Fruit fly (Drosophila melanogaster) whole organism, embryonic: Measurements from ENCODE around the gene CG33986.

Source experiments
- B-H1 ChIP-seq: fragments of 200-800 bp; sonication (Bioruptor generic); IDR thresholded peaks from 3 replicates; pipeline ENCODE4 v1.3.6; 2022; ENCODE audit warnings: missing biosample characterization, missing genetic modification characterization
- Blimp-1 ChIP-seq: fragments of 200-800 bp; sonication (Bioruptor generic); optimal IDR thresholded peaks from 3 replicates; lab custom pipeline; 2018; ENCODE audit warnings: missing biosample characterization, missing genetic modification characterization, mild to moderate bottlenecking, moderate library complexity, missing genetic modification reagents
- CG10654 ChIP-seq: fragments of 200-800 bp; sonication (Bioruptor generic); optimal IDR thresholded peaks from 2 replicates; lab custom pipeline; 2016; ENCODE audit warnings: missing biosample characterization, missing genetic modification characterization
- CG12769 ChIP-seq: fragments of 200-800 bp; sonication (Bioruptor generic); optimal IDR thresholded peaks from 2 replicates; lab custom pipeline; 2019; ENCODE audit warnings: missing biosample characterization, mild to moderate bottlenecking, missing genetic modification characterization, moderate library complexity
- CG14710 ChIP-seq: fragments of 200-800 bp; sonication (Bioruptor generic); optimal IDR thresholded peaks from 3 replicates; lab custom pipeline; 2019; ENCODE audit warnings: missing biosample characterization, mild to moderate bottlenecking, missing genetic modification characterization, moderate library complexity
- CG18262 ChIP-seq: fragments of 200-800 bp; optimal IDR thresholded peaks from 3 replicates; lab custom pipeline; 2019; ENCODE audit warnings: missing biosample characterization, mild to moderate bottlenecking, missing genetic modification characterization, moderate library complexity
- CG18619 ChIP-seq: fragments of 200-800 bp; sonication (Bioruptor generic); optimal IDR thresholded peaks from 3 replicates; lab custom pipeline; 2017; ENCODE audit warnings: missing biosample characterization, mild to moderate bottlenecking, missing genetic modification characterization
- CG2202 ChIP-seq: fragments of 200-800 bp; sonication (Bioruptor generic); optimal IDR thresholded peaks from 2 replicates; lab custom pipeline; 2018; ENCODE audit warnings: missing biosample characterization, mild to moderate bottlenecking, missing genetic modification characterization
- CG2875 ChIP-seq: fragments of 200-800 bp; sonication (Bioruptor generic); optimal IDR thresholded peaks from 2 replicates; lab custom pipeline; 2017; ENCODE audit warnings: missing biosample characterization, mild to moderate bottlenecking, missing genetic modification characterization, missing genetic modification reagents
- CG32532 ChIP-seq: fragments of 200-800 bp; sonication (Bioruptor generic); IDR thresholded peaks from 2 replicates; pipeline ENCODE4 v1.3.6; 2022; ENCODE audit warnings: missing biosample characterization, missing genetic modification characterization
- CG34224 ChIP-seq: fragments of 200-800 bp; sonication (Bioruptor generic); IDR thresholded peaks from 3 replicates; pipeline ENCODE4 v1.3.6; 2022; ENCODE audit warnings: missing biosample characterization, missing genetic modification characterization; ENCODE audit not compliant: partially characterized antibody
- CG3726 ChIP-seq: fragments of 200-800 bp; sonication (Bioruptor generic); IDR thresholded peaks from 3 replicates; pipeline ENCODE4, ENCODE4 v1.3.6; 2022; ENCODE audit warnings: missing biosample characterization, missing genetic modification characterization
- CG7839 ChIP-seq: fragments of 200-800 bp; sonication (Bioruptor generic); optimal IDR thresholded peaks from 3 replicates; lab custom pipeline; 2018; ENCODE audit warnings: missing biosample characterization, mild to moderate bottlenecking, missing genetic modification characterization, moderate library complexity
- CG8359 ChIP-seq: fragments of 200-800 bp; sonication (Bioruptor generic); optimal IDR thresholded peaks from 2 replicates; lab custom pipeline; 2017; ENCODE audit warnings: missing biosample characterization, mild to moderate bottlenecking, missing genetic modification characterization, borderline replicate concordance
- CG9817 ChIP-seq: fragments of 200-800 bp; sonication (Bioruptor generic); optimal IDR thresholded peaks from 2 replicates; lab custom pipeline; 2018; ENCODE audit warnings: missing biosample characterization, mild to moderate bottlenecking, missing genetic modification characterization, moderate library complexity
- CkIIα-i1 ChIP-seq: fragments of 200-800 bp; sonication (Bioruptor generic); IDR thresholded peaks from 2 replicates; pipeline ENCODE4 v1.3.6; 2022; ENCODE audit warnings: missing biosample characterization, missing genetic modification characterization
- GATAe ChIP-seq: fragments of 200-800 bp; sonication (Bioruptor generic); conservative IDR thresholded peaks from 2 replicates; pipeline ENCODE4 v1.3.6; 2022; ENCODE audit warnings: missing biosample characterization, missing genetic modification characterization
- MTF-1 ChIP-seq: fragments of 200-800 bp; sonication (Bioruptor generic); optimal IDR thresholded peaks from 2 replicates; lab custom pipeline; 2018; ENCODE audit warnings: missing biosample characterization, mild to moderate bottlenecking, missing genetic modification characterization, borderline replicate concordance
- Med ChIP-seq: fragments of 200-800 bp; sonication (Bioruptor generic); peaks from one replicate; lab custom pipeline; 2016; ENCODE audit warnings: missing biosample characterization, missing genetic modification characterization, mild to moderate bottlenecking, inconsistent platforms, moderate library complexity
- Mes4 ChIP-seq: fragments of 200-800 bp; sonication (Bioruptor generic); optimal IDR thresholded peaks from 2 replicates; lab custom pipeline; 2016; ENCODE audit warnings: missing biosample characterization, missing genetic modification characterization
- Xrp1 ChIP-seq: fragments of 200-800 bp; sonication (Bioruptor generic); IDR thresholded peaks from 2 replicates; pipeline ENCODE4 v1.3.6; 2022; ENCODE audit warnings: missing biosample characterization, missing genetic modification characterization
- ara ChIP-seq: fragments of 200-800 bp; sonication (Bioruptor generic); IDR thresholded peaks from 2 replicates; pipeline ENCODE4 v1.3.6; 2022; ENCODE audit warnings: missing biosample characterization, missing genetic modification characterization
- ase ChIP-seq: fragments of 200-800 bp; sonication (Bioruptor generic); IDR thresholded peaks from 3 replicates; pipeline ENCODE4 v1.3.6; 2022; ENCODE audit warnings: missing biosample characterization, missing genetic modification characterization
- caup ChIP-seq: fragments of 200-800 bp; sonication (Bioruptor generic); optimal IDR thresholded peaks from 3 replicates; lab custom pipeline; 2017; ENCODE audit warnings: missing biosample characterization, mild to moderate bottlenecking, missing genetic modification characterization, moderate library complexity; ENCODE audit not compliant: severe bottlenecking
- cg ChIP-seq: fragments of 200-800 bp; sonication (Bioruptor generic); optimal IDR thresholded peaks from 3 replicates; lab custom pipeline; 2019; ENCODE audit warnings: missing biosample characterization, mild to moderate bottlenecking, missing genetic modification characterization, moderate library complexity
- chinmo ChIP-seq: fragments of 200-800 bp; sonication (Bioruptor generic); IDR thresholded peaks from 4 replicates; pipeline ENCODE4 v1.3.6; 2022; ENCODE audit warnings: missing biosample characterization, missing genetic modification characterization; ENCODE audit not compliant: partially characterized antibody
- corto ChIP-seq: fragments of 200-800 bp; sonication (Bioruptor generic); optimal IDR thresholded peaks from 2 replicates; lab custom pipeline; 2016; ENCODE audit warnings: missing biosample characterization, mild to moderate bottlenecking, missing genetic modification characterization, moderate library complexity
- danr ChIP-seq: fragments of 200-800 bp; sonication (Bioruptor generic); IDR thresholded peaks from 2 replicates; pipeline ENCODE4 v1.3.6; 2022; ENCODE audit warnings: missing biosample characterization, missing genetic modification characterization
- dmrt99B ChIP-seq: fragments of 200-800 bp; sonication (Bioruptor generic); optimal IDR thresholded peaks from 2 replicates; lab custom pipeline; 2018; ENCODE audit warnings: missing biosample characterization, mild to moderate bottlenecking, missing genetic modification characterization, moderate library complexity
- ems ChIP-seq: fragments of 200-800 bp; sonication (Bioruptor generic); optimal IDR thresholded peaks from 3 replicates; lab custom pipeline; 2016; ENCODE audit warnings: missing biosample characterization, missing genetic modification characterization
- exex ChIP-seq: fragments of 200-800 bp; sonication (Bioruptor generic); optimal IDR thresholded peaks from 4 replicates; lab custom pipeline; 2018; ENCODE audit warnings: missing biosample characterization, mild to moderate bottlenecking, missing genetic modification characterization, moderate library complexity
- fd96Cb ChIP-seq: fragments of 200-800 bp; sonication (Bioruptor generic); optimal IDR thresholded peaks from 2 replicates; lab custom pipeline; 2018; ENCODE audit warnings: missing biosample characterization, mild to moderate bottlenecking, missing genetic modification characterization, moderate library complexity
- grn ChIP-seq: fragments of 200-800 bp; sonication (Bioruptor generic); optimal IDR thresholded peaks from 3 replicates; lab custom pipeline; 2017; ENCODE audit warnings: missing biosample characterization, missing genetic modification characterization
- gsb ChIP-seq: fragments of 200-800 bp; sonication (Bioruptor generic); IDR thresholded peaks from 2 replicates; pipeline ENCODE4 v1.3.6; 2022; ENCODE audit warnings: missing biosample characterization, missing genetic modification characterization
- jigr1 ChIP-seq: fragments of 200-800 bp; sonication (Bioruptor generic); IDR thresholded peaks from 3 replicates; pipeline ENCODE4 v1.3.6; 2022; ENCODE audit warnings: missing biosample characterization, missing genetic modification characterization
- jing ChIP-seq: fragments of 200-800 bp; sonication (Bioruptor generic); optimal IDR thresholded peaks from 2 replicates; lab custom pipeline; 2018; ENCODE audit warnings: missing biosample characterization, mild to moderate bottlenecking, missing genetic modification characterization
- kah ChIP-seq: fragments of 200-800 bp; sonication (Bioruptor generic); optimal IDR thresholded peaks from 2 replicates; lab custom pipeline; 2018; ENCODE audit warnings: missing biosample characterization, mild to moderate bottlenecking, missing genetic modification characterization
- knrl ChIP-seq: fragments of 200-800 bp; sonication (Bioruptor generic); IDR thresholded peaks from 3 replicates; pipeline ENCODE4 v1.3.6; 2022; ENCODE audit warnings: missing biosample characterization, missing genetic modification characterization; ENCODE audit not compliant: partially characterized antibody
- mirr ChIP-seq: fragments of 200-800 bp; sonication (Bioruptor generic); optimal IDR thresholded peaks from 3 replicates; lab custom pipeline; 2018; ENCODE audit warnings: missing biosample characterization, mild to moderate bottlenecking, missing genetic modification characterization
- prd ChIP-seq, 3 experiments: fragments of >200 bp in 2 of 3; fragments of 200-800 bp in 1 of 3; sonication (Bioruptor generic) in 1 of 3; optimal IDR thresholded peaks in 2 of 3; IDR thresholded peaks in 1 of 3; 2 replicates in 2 of 3; 3 replicates in 1 of 3; pipeline versions ENCODE4 v1.3.6 to Lab custom; 2017 to 2022; ENCODE audit warnings: missing biosample characterization in 1 of 3, missing genetic modification characterization in 1 of 3
- sd ChIP-seq: fragments of 200-800 bp; sonication (Bioruptor generic); optimal IDR thresholded peaks from 3 replicates; lab custom pipeline; 2018; ENCODE audit warnings: missing biosample characterization, mild to moderate bottlenecking, missing genetic modification characterization, moderate library complexity
- sima ChIP-seq: fragments of 200-800 bp; sonication (Bioruptor generic); optimal IDR thresholded peaks from 2 replicates; lab custom pipeline; 2016; ENCODE audit warnings: missing biosample characterization, missing genetic modification characterization
- ssp ChIP-seq: fragments of 200-800 bp; sonication (Bioruptor generic); IDR thresholded peaks from 2 replicates; pipeline ENCODE4 v1.3.6; 2022; ENCODE audit warnings: missing biosample characterization, missing genetic modification characterization
- sug ChIP-seq: fragments of 200-800 bp; optimal IDR thresholded peaks from 2 replicates; lab custom pipeline; 2019; ENCODE audit warnings: missing biosample characterization, mild to moderate bottlenecking, missing genetic modification characterization, moderate library complexity
- toy ChIP-seq: fragments of 200-800 bp; sonication (Bioruptor generic); IDR thresholded peaks from 2 replicates; pipeline ENCODE4 v1.3.6; 2022; ENCODE audit warnings: missing biosample characterization, missing genetic modification characterization

CG33986 gene

DNA sequence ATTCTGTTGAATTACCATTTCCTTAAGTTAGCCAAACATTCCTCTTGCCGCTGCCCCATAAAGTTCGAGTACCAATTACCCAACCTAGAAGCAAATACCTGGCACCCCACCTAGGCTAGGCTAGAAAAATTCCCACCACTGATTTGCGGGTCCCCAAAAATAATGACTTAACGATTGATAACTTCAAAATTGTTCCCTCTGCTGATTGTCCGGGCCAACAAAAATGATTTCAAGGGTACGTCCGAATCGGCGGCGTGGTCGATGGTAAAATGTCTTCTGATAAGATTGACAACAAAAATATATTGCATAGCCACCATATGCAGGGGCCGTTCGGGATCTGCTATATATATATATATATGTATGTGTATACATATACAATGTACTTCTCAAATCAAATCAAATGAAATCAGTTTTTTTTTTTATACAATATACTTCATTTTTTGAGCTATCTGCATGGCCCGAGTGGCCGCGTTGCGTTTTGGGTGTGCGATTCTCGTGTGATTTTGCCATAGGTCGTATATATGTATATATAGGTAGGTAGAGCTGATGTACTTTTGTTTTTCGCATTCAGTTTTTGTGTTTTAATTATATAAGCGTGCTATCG, 22.2 kb upstream of the CG33986 start:
- TF ChIP-seq CG7839 (tag; lab: Kevin White, UChicago) (no peak), chinmo (0 out of 4 replicates have a peak, but pooled peaks have one; percentile 59), CG12769 (tag; lab: Kevin White, UChicago) (peak; percentile 2), exex (peak; percentile 80), mirr (GFP tag; lab: Kevin White, UChicago) (peak; percentile 23), danr (GFP tag; lab: Robert Waterston, UW) (no peak), grn (GFP tag; lab: Kevin White, UChicago) (peak; percentile 29), GATAe (GFP tag; lab: Robert Waterston, UW) (0 out of 2 replicates have a peak, but pooled peaks have one; percentile 18), toy (GFP tag; lab: Robert Waterston, UW) (no peak), corto (GFP tag; lab: Kevin White, UChicago) (peak; percentile 56), sd (tag; lab: Kevin White, UChicago) (peak; percentile 41), sug (tag; lab: Kevin White, UChicago) (peak; percentile 72)

DNA sequence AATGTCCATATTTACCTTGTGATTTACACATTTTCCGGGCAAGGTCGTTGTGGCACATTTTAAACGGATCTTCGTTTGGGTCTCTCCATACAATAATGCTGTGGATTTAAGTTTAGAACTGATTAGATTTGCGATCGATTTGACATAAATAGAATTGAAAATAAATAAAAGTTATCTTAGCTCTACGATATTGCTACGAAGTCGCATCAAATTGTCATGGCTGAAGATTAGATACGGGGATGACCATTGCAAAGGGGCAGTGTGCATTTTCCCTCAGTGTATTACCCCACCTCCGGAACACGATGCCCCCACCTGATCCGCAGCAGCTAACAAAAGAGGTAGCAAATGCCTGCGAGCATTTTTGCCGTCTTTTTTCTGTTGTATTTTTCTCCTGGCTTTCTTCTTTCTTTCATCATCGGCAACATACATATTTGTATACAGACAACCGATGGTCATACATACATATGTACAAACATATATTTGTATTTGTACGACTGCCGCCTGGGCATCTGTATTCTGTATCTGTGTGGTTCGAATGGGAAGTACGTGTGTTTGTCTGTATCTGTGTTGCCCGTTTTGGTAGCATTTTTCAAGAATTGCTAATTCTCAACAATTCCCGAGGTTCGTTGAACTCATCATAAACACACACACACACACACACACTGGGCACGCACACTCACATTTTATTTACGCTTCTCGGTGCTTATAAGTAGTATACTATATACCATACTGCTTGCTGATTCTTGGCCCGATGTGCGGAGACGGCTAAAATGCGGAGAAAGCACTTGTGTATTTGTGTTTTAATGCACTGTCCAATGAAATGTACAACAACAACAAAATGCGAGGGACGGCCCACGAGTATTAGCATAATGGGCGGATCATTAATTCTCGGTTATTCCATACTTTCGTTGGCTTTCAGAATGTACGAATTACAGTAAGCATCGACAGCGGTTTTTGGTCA, 19.7 kb upstream of the CG33986 start:
- TF ChIP-seq CG9817 (no peak), ara (GFP tag; lab: Robert Waterston, UW) (peak; percentile 19; the same call in 1 of the 2 replicates), CkIIα-i1 (GFP tag; lab: Robert Waterston, UW) (no peak), caup (GFP tag; lab: Kevin White, UChicago) (no peak), knrl (GFP tag; lab: Robert Waterston, UW) (no peak), fd96Cb (tag; lab: Kevin White, UChicago) (no peak), CG14710 (tag; lab: Kevin White, UChicago) (peak; percentile 6), Xrp1 (GFP tag; lab: Robert Waterston, UW) (peak; percentile 35), CG32532 (GFP tag; lab: Robert Waterston, UW) (no peak), MTF-1 (GFP tag; lab: Kevin White, UChicago) (no peak), Blimp-1 (GFP tag; lab: Kevin White, UChicago) (no peak), ase (0 out of 3 replicates have a peak, but pooled peaks have one; percentile 26), ems (GFP tag; lab: Kevin White, UChicago) (no peak), CG18262 (tag; lab: Kevin White, UChicago) (peak; percentile 41), Mes4 (GFP tag; lab: Kevin White, UChicago) (no peak), CG2875 (GFP tag; lab: Kevin White, UChicago) (no peak), CG3726 (GFP tag; lab: Robert Waterston, UW) (no peak), CG2202 (no peak), sd (tag; lab: Kevin White, UChicago) (peak; percentile 53), dmrt99B (tag; lab: Kevin White, UChicago) (peak; percentile 20), CG10654 (no peak), ssp (GFP tag; lab: Robert Waterston, UW) (no peak), Med (peak; percentile 3), jigr1 (GFP tag; lab: Robert Waterston, UW) (no peak), cg (GFP tag; lab: Kevin White, UChicago) (peak; percentile 88), jing (GFP tag; lab: Kevin White, UChicago) (no peak), CG8359 (GFP tag; lab: Kevin White, UChicago) (no peak), gsb (no peak), CG18619 (GFP tag; lab: Kevin White, UChicago) (no peak), B-H1 (GFP tag; lab: Robert Waterston, UW) (no peak), sima (GFP tag; lab: Kevin White, UChicago) (no peak), kah (GFP tag; lab: Kevin White, UChicago) (no peak), CG34224 (GFP tag; lab: Robert Waterston, UW) (no peak), prd (optimal IDR thresholded peaks at IDR 0.05; lab: Kevin White, UChicago) (no peak), prd (GFP tag; IDR thresholded peaks at IDR 0.05; lab: Robert Waterston, UW) (peak; percentile 28; the same call in 1 of the 3 replicates)
